Worm (Caenorhabditis elegans): ENCODE measurements around the gene phf-34.

DNA sequence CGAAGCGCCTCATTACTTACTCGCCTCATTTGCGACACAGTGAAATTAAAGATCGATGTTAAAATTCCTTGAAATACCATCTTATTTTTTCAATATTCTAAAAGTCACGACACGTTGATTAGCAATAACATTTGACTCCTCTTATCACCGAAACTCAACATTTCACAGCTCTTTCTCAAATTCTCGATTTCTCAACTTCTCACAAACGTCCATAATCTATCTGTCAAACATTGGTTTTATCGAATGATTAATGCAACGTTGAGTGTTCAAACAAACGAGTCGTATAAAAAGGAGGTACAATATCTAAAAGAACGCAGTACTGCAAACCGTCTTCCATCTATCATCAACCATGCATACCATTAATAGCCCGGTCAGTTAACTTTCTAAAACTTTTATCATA is 49.0 kb downstream of the phf-34 start, which contains the start of gene lec-8:
- no peak for TF ChIP-seq sox-2 (GFP tag; IDR thresholded peaks at IDR 0.05)
- TF ChIP-seq F13H6.1 (tag; optimal IDR thresholded peaks at IDR 0.05) = no peak
- no peak for TF ChIP-seq K02D7.2 (tag; optimal IDR thresholded peaks at IDR 0.05)
- TF ChIP-seq ets-4 (tag; optimal IDR thresholded peaks at IDR 0.05) = no peak
- TF ChIP-seq tbx-2 (tag; optimal IDR thresholded peaks at IDR 0.05) = no peak
- TF ChIP-seq nhr-11 (tag; optimal IDR thresholded peaks at IDR 0.05) = no peak
- no peak for TF ChIP-seq hlh-30 (tag; optimal IDR thresholded peaks at IDR 0.05; ENCODE audit: insufficient read depth)
- TF ChIP-seq ama-1 (optimal IDR thresholded peaks at IDR 0.05) = no peak
- TF ChIP-seq pag-3 (tag; optimal IDR thresholded peaks at IDR 0.05; ENCODE audit: borderline replicate concordance) = no peak
- TF ChIP-seq ceh-34 (tag; optimal IDR thresholded peaks at IDR 0.05) = no peak
- TF ChIP-seq sox-4 (tag; optimal IDR thresholded peaks at IDR 0.05) = no peak

Data from whole organism, late embryonic.